Worm (Caenorhabditis elegans) whole organism, young adult: ENCODE results near the gene sprr-2.

Source experiments
- F22D6.2 ChIP-seq: sonication (generic microtip); optimal IDR thresholded peaks from 2 replicates; lab custom pipeline; 2016; ENCODE audit warnings: mild to moderate bottlenecking, missing genetic modification characterization, missing compliant biosample characterization
- F33H1.4 ChIP-seq: fragments of 200-800 bp; sonication (Bioruptor generic); IDR thresholded peaks from 2 replicates; pipeline ENCODE4 v1.3.6; 2022; ENCODE audit warnings: missing genetic modification reagents, missing genetic modification characterization, missing compliant biosample characterization
- F49E8.2 ChIP-seq: sonication (generic microtip); optimal IDR thresholded peaks from 3 replicates; lab custom pipeline; 2017; ENCODE audit warnings: missing genetic modification characterization, mild to moderate bottlenecking, missing compliant biosample characterization, antibody characterized with exemption, moderate library complexity; ENCODE audit not compliant: insufficient read depth
- Y95B8A.8 ChIP-seq: fragments of 200-800 bp; sonication (Bioruptor generic); IDR thresholded peaks from 2 replicates; pipeline ENCODE4 v1.3.6; 2022; ENCODE audit warnings: missing genetic modification reagents, missing genetic modification characterization, missing compliant biosample characterization
- ccch-3 ChIP-seq: fragments of 200-800 bp; sonication (Bioruptor generic); optimal IDR thresholded peaks from 2 replicates; lab custom pipeline; 2018; ENCODE audit warnings: mild to moderate bottlenecking, missing genetic modification characterization, missing compliant biosample characterization
- cebp-2 ChIP-seq: fragments of 200-800 bp; sonication (Bioruptor generic); IDR thresholded peaks from 2 replicates; pipeline ENCODE4 v1.3.6; 2022; ENCODE audit warnings: missing genetic modification characterization, missing compliant biosample characterization
- dpff-1 ChIP-seq: sonication (generic microtip); optimal IDR thresholded peaks from 2 replicates; lab custom pipeline; 2017; ENCODE audit warnings: mild to moderate bottlenecking, missing genetic modification characterization, missing compliant biosample characterization
- him-1 ChIP-seq: sonication (generic microtip); optimal IDR thresholded peaks from 2 replicates; lab custom pipeline; 2016; ENCODE audit warnings: missing genotype, missing genetic modification reagents, missing genetic modification characterization, missing compliant biosample characterization
- lin-40 ChIP-seq: sonication (generic microtip); optimal IDR thresholded peaks from 2 replicates; lab custom pipeline; 2016; ENCODE audit warnings: missing genetic modification characterization, mild to moderate bottlenecking, missing compliant biosample characterization, missing genotype, missing genetic modification reagents
- madf-8 ChIP-seq: fragments of 200-800 bp; sonication (Bioruptor generic); conservative IDR thresholded peaks from 2 replicates; pipeline ENCODE4 v1.3.6; 2022; ENCODE audit warnings: missing genetic modification reagents, missing genetic modification characterization, missing compliant biosample characterization
- mxl-1 ChIP-seq: sonication (generic microtip); optimal IDR thresholded peaks from 2 replicates; lab custom pipeline; 2016; ENCODE audit warnings: missing genetic modification characterization, missing compliant biosample characterization
- nfya-1 ChIP-seq: sonication (generic microtip); optimal IDR thresholded peaks from 2 replicates; lab custom pipeline; 2017; ENCODE audit warnings: antibody characterized with exemption, missing compliant biosample characterization, missing genetic modification characterization, borderline replicate concordance; ENCODE audit not compliant: insufficient read depth
- nfya-2 ChIP-seq: fragments of 200-800 bp; sonication (Bioruptor generic); IDR thresholded peaks from 2 replicates; pipeline ENCODE4 v1.3.6; 2022; ENCODE audit warnings: missing genetic modification reagents, missing genetic modification characterization, missing compliant biosample characterization
- nhr-80 ChIP-seq: sonication (generic microtip); optimal IDR thresholded peaks from 2 replicates; lab custom pipeline; 2016; ENCODE audit warnings: missing genetic modification characterization, missing compliant biosample characterization
- zfh-2 ChIP-seq: fragments of 200-800 bp; sonication (Bioruptor generic); conservative IDR thresholded peaks from 2 replicates; pipeline ENCODE4 v1.3.6; 2022; ENCODE audit warnings: missing genetic modification reagents, missing genetic modification characterization, missing compliant biosample characterization

The sprr-2 gene

DNA sequence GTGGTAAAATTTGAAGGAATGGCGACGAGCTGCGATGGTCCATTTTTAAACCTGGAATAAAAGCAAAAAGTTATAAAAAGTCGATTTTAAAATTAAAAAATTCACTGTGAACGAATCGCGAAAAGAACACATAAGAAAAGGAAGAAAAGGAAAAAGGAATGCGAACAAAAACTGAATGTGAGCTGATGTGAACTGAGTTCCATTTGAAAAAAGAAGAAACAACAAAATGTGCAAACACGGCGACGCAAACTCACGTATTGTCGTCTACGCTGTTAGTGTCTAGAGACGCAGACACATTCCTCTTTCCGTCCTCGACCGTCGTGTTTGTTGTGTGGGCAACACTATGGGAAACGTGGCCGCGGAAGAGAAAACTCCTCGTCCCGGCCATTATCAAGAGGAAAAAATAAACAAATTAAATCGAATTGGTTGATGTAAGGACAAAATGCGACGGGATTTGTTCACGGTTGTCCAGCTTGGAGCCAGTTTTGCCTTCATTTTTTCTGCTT, 60.5 kb downstream of the sprr-2 start, which contains the start of the genes C27C12.1 and C27C12.4 (continued):
- TF ChIP-seq cebp-2 (GFP tag; lab: Robert Waterston, UW): no peak
- peak; percentile 85 for TF ChIP-seq lin-40 (tag; lab: Kevin White, UChicago)
- TF ChIP-seq Y95B8A.8: no peak
- no peak for TF ChIP-seq him-1 (tag; lab: Kevin White, UChicago)
- TF ChIP-seq mxl-1: no peak
- no peak for TF ChIP-seq dpff-1 (tag; lab: Kevin White, UChicago)
- TF ChIP-seq nfya-1 (tag; lab: Kevin White, UChicago): no peak
- TF ChIP-seq nfya-2: no peak
- TF ChIP-seq madf-8: no peak
- TF ChIP-seq nhr-80 (tag; lab: Kevin White, UChicago): peak; percentile 83
- no peak for TF ChIP-seq zfh-2 (GFP tag; lab: Robert Waterston, UW)
- no peak for TF ChIP-seq ccch-3
- peak; percentile 14 for TF ChIP-seq F22D6.2 (tag; lab: Kevin White, UChicago)
- TF ChIP-seq F49E8.2 (tag; lab: Kevin White, UChicago): no peak
- no peak for TF ChIP-seq F33H1.4 (GFP tag; lab: Robert Waterston, UW)
